Fruit fly (Drosophila melanogaster) whole organism, wandering third instar larva: ENCODE measurements around the gene Jhbp3.

Experiments
- Abd-B ChIP-seq: fragments of >200 bp; optimal IDR thresholded peaks from 2 replicates; lab custom pipeline; 2017; ENCODE audit warnings: missing biosample characterization, missing genetic modification characterization
- CG32264 ChIP-seq: fragments of 200-800 bp; sonication (Bioruptor generic); optimal IDR thresholded peaks from 2 replicates; lab custom pipeline; 2016; ENCODE audit warnings: missing biosample characterization, missing genetic modification characterization
- CG9705 ChIP-seq: fragments of 200-800 bp; sonication (Bioruptor generic); optimal IDR thresholded peaks from 2 replicates; lab custom pipeline; 2018; ENCODE audit warnings: missing biosample characterization, mild to moderate bottlenecking, missing genetic modification characterization
- CrebA ChIP-seq: fragments of 200-800 bp; sonication (Bioruptor generic); optimal IDR thresholded peaks from 2 replicates; lab custom pipeline; 2016; ENCODE audit warnings: missing biosample characterization, mild to moderate bottlenecking, missing genetic modification characterization, borderline replicate concordance
- Dif ChIP-seq: fragments of 200-275, 200-300 bp; sonication (Bioruptor generic); optimal IDR thresholded peaks from 2 replicates; lab custom pipeline; 2018; ENCODE audit warnings: missing biosample characterization, missing genetic modification characterization; ENCODE audit not compliant: partially characterized antibody
- GATAd ChIP-seq: sonication (Bioruptor generic); optimal IDR thresholded peaks from 2 replicates; lab custom pipeline; 2016; ENCODE audit warnings: missing biosample characterization, missing genetic modification characterization
- HLH106 ChIP-seq: fragments of 200-800 bp; optimal IDR thresholded peaks from 3 replicates; lab custom pipeline; 2019; ENCODE audit warnings: missing biosample characterization, mild to moderate bottlenecking, missing genetic modification characterization, moderate library complexity
- Hnf4 ChIP-seq: fragments of 200-800 bp; sonication (Bioruptor generic); optimal IDR thresholded peaks from 2 replicates; lab custom pipeline; 2016; ENCODE audit warnings: missing biosample characterization, mild to moderate bottlenecking, missing genetic modification characterization
- Hr78 ChIP-seq: fragments of >200 bp; optimal IDR thresholded peaks from 2 replicates; lab custom pipeline; 2017; ENCODE audit warnings: missing biosample characterization, missing genetic modification characterization
- Hr83 ChIP-seq: fragments of 200-300 bp; sonication (Bioruptor generic); optimal IDR thresholded peaks from 2 replicates; lab custom pipeline; 2016; ENCODE audit warnings: missing biosample characterization, mild to moderate bottlenecking, missing genetic modification characterization, moderate library complexity; ENCODE audit not compliant: poor library complexity, severe bottlenecking
- Jra ChIP-seq: sonication (Bioruptor generic); optimal IDR thresholded peaks from 2 replicates; lab custom pipeline; 2016; ENCODE audit warnings: missing biosample characterization, missing genetic modification characterization
- Mio ChIP-seq: sonication (Bioruptor generic); optimal IDR thresholded peaks from 2 replicates; lab custom pipeline; 2016; ENCODE audit warnings: missing biosample characterization, missing genetic modification characterization
- Myc ChIP-seq: fragments of >200 bp; optimal IDR thresholded peaks from 2 replicates; lab custom pipeline; 2017
- N ChIP-seq: fragments of >200 bp; optimal IDR thresholded peaks from 2 replicates; lab custom pipeline; 2018; ENCODE audit warnings: missing biosample characterization, missing external identifiers, missing genetic modification characterization
- OdsH ChIP-seq: fragments of 200-800 bp; sonication (Bioruptor generic); optimal IDR thresholded peaks from 2 replicates; lab custom pipeline; 2016; ENCODE audit warnings: missing biosample characterization, mild to moderate bottlenecking, missing genetic modification characterization
- Rel ChIP-seq, 2 experiments: fragments of 200-800 bp; sonication (Bioruptor generic) in 1 of 2; optimal IDR thresholded peaks; 2 replicates in 1 of 2; 3 replicates in 1 of 2; lab custom pipeline; 2016 to 2019; ENCODE audit warnings: mild to moderate bottlenecking in 2 of 2, missing biosample characterization in 2 of 2, missing genetic modification characterization in 2 of 2, moderate library complexity in 1 of 2
- Sp1 ChIP-seq: fragments of 200-800 bp; sonication (Bioruptor generic); optimal IDR thresholded peaks from 3 replicates; lab custom pipeline; 2019; ENCODE audit warnings: missing biosample characterization, mild to moderate bottlenecking, missing genetic modification characterization, moderate library complexity
- Vsx2 ChIP-seq: fragments of 200-300, 225-300 bp; sonication (Bioruptor generic); optimal IDR thresholded peaks from 2 replicates; lab custom pipeline; 2018; ENCODE audit warnings: missing biosample characterization, missing genetic modification characterization; ENCODE audit not compliant: partially characterized antibody
- br ChIP-seq: fragments of 200-800 bp; sonication (Bioruptor generic); optimal IDR thresholded peaks from 2 replicates; lab custom pipeline; 2016; ENCODE audit warnings: missing biosample characterization, missing genetic modification characterization
- brk ChIP-seq: fragments of 200-800 bp; sonication (Bioruptor generic); optimal IDR thresholded peaks from 2 replicates; lab custom pipeline; 2016; ENCODE audit warnings: missing biosample characterization, mild to moderate bottlenecking, missing genetic modification characterization
- dmrt93B ChIP-seq: fragments of 200-800 bp; sonication (Bioruptor generic); optimal IDR thresholded peaks from 2 replicates; lab custom pipeline; 2018; ENCODE audit warnings: missing biosample characterization, mild to moderate bottlenecking, missing genetic modification characterization
- dsf ChIP-seq: sonication (Bioruptor generic); optimal IDR thresholded peaks from 2 replicates; lab custom pipeline; 2016; ENCODE audit warnings: missing biosample characterization, missing genetic modification characterization, borderline replicate concordance
- ey ChIP-seq: fragments of 200-800 bp; sonication (Bioruptor generic); optimal IDR thresholded peaks from 2 replicates; lab custom pipeline; 2016; ENCODE audit warnings: missing biosample characterization, missing genetic modification characterization
- foxo ChIP-seq, 2 experiments: fragments of 200-800 bp; sonication (Bioruptor generic); optimal IDR thresholded peaks; 2 replicates in 1 of 2; 3 replicates in 1 of 2; lab custom pipeline; 2016 to 2017; ENCODE audit warnings: missing biosample characterization in 2 of 2, missing genetic modification characterization in 2 of 2
- fru ChIP-seq: fragments of 200-800 bp; sonication (Bioruptor generic); optimal IDR thresholded peaks from 3 replicates; lab custom pipeline; 2016; ENCODE audit warnings: missing biosample characterization, mild to moderate bottlenecking, missing genetic modification characterization
- h ChIP-seq: fragments of 200-800 bp; sonication (Bioruptor generic); optimal IDR thresholded peaks from 3 replicates; lab custom pipeline; 2016; ENCODE audit warnings: missing biosample characterization, mild to moderate bottlenecking, missing genetic modification characterization
- jim ChIP-seq: fragments of 175-275, 200-325 bp; sonication (Bioruptor generic); optimal IDR thresholded peaks from 2 replicates; lab custom pipeline; 2016; ENCODE audit warnings: missing biosample characterization, mild to moderate bottlenecking, missing genetic modification characterization
- lola ChIP-seq: fragments of >200 bp; optimal IDR thresholded peaks from 2 replicates; lab custom pipeline; 2017; ENCODE audit warnings: missing biosample characterization, missing genetic modification characterization
- pan ChIP-seq: fragments of >200 bp; optimal IDR thresholded peaks from 2 replicates; lab custom pipeline; 2017
- psq ChIP-seq: fragments of 200-800 bp; sonication (Bioruptor generic); optimal IDR thresholded peaks from 3 replicates; lab custom pipeline; 2017; ENCODE audit warnings: missing biosample characterization, mild to moderate bottlenecking, missing genetic modification characterization, moderate library complexity
- rgr ChIP-seq: fragments of 200-800 bp; sonication (Bioruptor generic); optimal IDR thresholded peaks from 3 replicates; lab custom pipeline; 2016; ENCODE audit warnings: missing biosample characterization, mild to moderate bottlenecking, missing genetic modification characterization
- sage ChIP-seq: fragments of 200-800 bp; sonication (Bioruptor generic); optimal IDR thresholded peaks from 2 replicates; lab custom pipeline; 2016; ENCODE audit warnings: missing biosample characterization, mild to moderate bottlenecking, missing genetic modification characterization
- tai ChIP-seq: sonication (Bioruptor generic); optimal IDR thresholded peaks from 2 replicates; lab custom pipeline; 2016; ENCODE audit warnings: missing biosample characterization, missing genetic modification characterization
- usp ChIP-seq: fragments of >200 bp; optimal IDR thresholded peaks from 2 replicates; lab custom pipeline; 2017; ENCODE audit warnings: missing biosample characterization, missing genetic modification characterization
- woc ChIP-seq: sonication (Bioruptor generic); optimal IDR thresholded peaks from 2 replicates; lab custom pipeline; 2016; ENCODE audit warnings: missing biosample characterization, mild to moderate bottlenecking, missing genetic modification characterization

The Jhbp3 gene

dm6 chr3R:4996529-4996975 lies 41.5 kb upstream of the Jhbp3 start:
- TF ChIP-seq Dif (no peak), Sp1 (GFP tag; lab: Kevin White, UChicago) (no peak), fru (GFP tag; lab: Kevin White, UChicago) (no peak), OdsH (no peak), h (peak; percentile 33), HLH106 (no peak), brk (GFP tag; lab: Kevin White, UChicago) (no peak), Vsx2 (GFP tag; lab: Kevin White, UChicago) (no peak), dmrt93B (GFP tag; lab: Kevin White, UChicago) (no peak), foxo (GFP tag; optimal IDR thresholded peaks at IDR 0.05; lab: Kevin White, UChicago) (no peak), Mio (no peak), jim (GFP tag; lab: Kevin White, UChicago) (no peak), tai (GFP tag; lab: Kevin White, UChicago) (peak; percentile 36), br (peak; percentile 31), Hr83 (GFP tag; lab: Kevin White, UChicago) (no peak), N (no peak), GATAd (no peak), lola (GFP tag; lab: Kevin White, UChicago) (no peak), Rel (GFP tag; optimal IDR thresholded peaks at IDR 0.05; lab: Kevin White, UChicago) (no peak), Rel (tag; optimal IDR thresholded peaks at IDR 0.05; lab: Kevin White, UChicago) (peak; percentile 16), Myc (lab: Kevin White, UChicago) (no peak)

DNA sequence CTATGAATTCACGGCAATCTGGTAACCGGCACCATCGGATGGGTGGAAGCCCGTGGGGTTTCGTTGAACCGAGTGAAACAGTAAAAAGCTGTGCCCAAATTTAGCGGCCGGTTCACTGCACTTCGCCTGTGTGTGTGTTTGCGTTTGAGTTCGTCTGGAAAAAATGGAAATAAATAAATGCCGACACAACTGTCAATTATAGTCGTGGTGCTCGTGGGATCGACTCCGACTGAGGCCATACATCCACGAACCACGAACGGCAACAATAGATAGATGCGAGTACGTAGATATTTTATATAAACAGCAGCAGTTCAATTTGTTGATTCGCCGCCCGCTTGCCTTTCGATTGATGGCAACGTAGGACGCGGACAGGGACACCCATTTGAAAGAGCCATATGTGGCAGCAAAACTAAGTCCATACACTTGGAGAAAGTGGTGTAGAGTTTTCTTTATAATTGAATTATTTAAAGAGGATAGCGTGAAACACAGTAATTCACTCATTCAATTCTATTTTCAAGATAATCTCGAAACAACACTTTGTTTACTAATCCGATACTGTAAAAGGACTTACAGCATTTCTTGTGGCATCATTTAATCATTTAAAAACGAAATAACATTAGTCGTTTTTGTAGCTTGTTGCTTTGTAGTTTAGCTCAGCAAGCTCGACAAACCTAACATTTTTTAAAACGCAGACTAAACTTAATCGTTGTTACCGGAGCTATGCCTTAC lies 40.7 kb upstream of the Jhbp3 start:
- no peak for TF ChIP-seq Hr78 (GFP tag; lab: Kevin White, UChicago)
- no peak for TF ChIP-seq fru (GFP tag; lab: Kevin White, UChicago)
- TF ChIP-seq OdsH = peak; percentile 30

DNA sequence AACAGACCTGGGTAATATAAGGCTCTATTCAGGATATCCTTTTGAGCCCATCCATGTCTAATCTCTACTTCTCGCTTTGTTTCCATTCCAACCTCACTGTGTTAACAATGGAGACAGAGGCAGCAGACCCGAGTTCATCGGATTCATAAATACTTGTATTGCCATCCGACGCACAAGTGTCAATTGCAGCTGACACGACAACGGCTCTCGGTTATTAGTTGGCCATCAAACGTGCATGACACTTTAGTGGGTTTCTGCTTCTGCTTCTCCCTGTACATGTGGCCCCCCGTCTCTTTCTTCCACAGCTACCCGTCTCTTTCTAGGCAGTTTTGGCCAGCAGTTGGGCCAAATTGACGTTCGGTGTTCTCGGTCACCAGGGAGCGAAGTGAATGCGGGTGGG lies 39.6 kb upstream of the Jhbp3 start:
- no peak for TF ChIP-seq ey
- TF ChIP-seq usp (GFP tag; lab: Kevin White, UChicago) = no peak
- no peak for TF ChIP-seq Jra (GFP tag; lab: Kevin White, UChicago)
- TF ChIP-seq Abd-B = no peak
- TF ChIP-seq Hnf4 (GFP tag; lab: Kevin White, UChicago) = no peak
- TF ChIP-seq Hr78 (GFP tag; lab: Kevin White, UChicago) = no peak
- no peak for TF ChIP-seq Vsx2 (GFP tag; lab: Kevin White, UChicago)
- TF ChIP-seq rgr (GFP tag; lab: Kevin White, UChicago) = no peak
- TF ChIP-seq Rel (GFP tag; optimal IDR thresholded peaks at IDR 0.05; lab: Kevin White, UChicago) = no peak
- TF ChIP-seq Rel (tag; optimal IDR thresholded peaks at IDR 0.05; lab: Kevin White, UChicago) = no peak
- TF ChIP-seq foxo (GFP tag; optimal IDR thresholded peaks at IDR 0.05; lab: Kevin White, UChicago) = no peak
- TF ChIP-seq fru (GFP tag; lab: Kevin White, UChicago) = no peak
- no peak for TF ChIP-seq psq (GFP tag; lab: Kevin White, UChicago)
- TF ChIP-seq GATAd = no peak
- TF ChIP-seq woc (GFP tag; lab: Kevin White, UChicago) = no peak
- no peak for TF ChIP-seq tai (GFP tag; lab: Kevin White, UChicago)
- no peak for TF ChIP-seq Myc (lab: Kevin White, UChicago)
- no peak for TF ChIP-seq Dif
- TF ChIP-seq dmrt93B (GFP tag; lab: Kevin White, UChicago) = no peak
- TF ChIP-seq h = no peak
- no peak for TF ChIP-seq OdsH
- TF ChIP-seq, all 38 proteins: peak for 0

- no peak for TF ChIP-seq Rel (GFP tag; optimal IDR thresholded peaks at IDR 0.05; lab: Kevin White, UChicago)
- TF ChIP-seq Rel (tag; optimal IDR thresholded peaks at IDR 0.05; lab: Kevin White, UChicago) = peak; percentile 66
- no peak for TF ChIP-seq ey
- TF ChIP-seq Dif = peak; percentile 20
- no peak for TF ChIP-seq HLH106
Observed at dm6 chr3R:4993385-4993784, 38.3 kb upstream of the Jhbp3 start.

DNA sequence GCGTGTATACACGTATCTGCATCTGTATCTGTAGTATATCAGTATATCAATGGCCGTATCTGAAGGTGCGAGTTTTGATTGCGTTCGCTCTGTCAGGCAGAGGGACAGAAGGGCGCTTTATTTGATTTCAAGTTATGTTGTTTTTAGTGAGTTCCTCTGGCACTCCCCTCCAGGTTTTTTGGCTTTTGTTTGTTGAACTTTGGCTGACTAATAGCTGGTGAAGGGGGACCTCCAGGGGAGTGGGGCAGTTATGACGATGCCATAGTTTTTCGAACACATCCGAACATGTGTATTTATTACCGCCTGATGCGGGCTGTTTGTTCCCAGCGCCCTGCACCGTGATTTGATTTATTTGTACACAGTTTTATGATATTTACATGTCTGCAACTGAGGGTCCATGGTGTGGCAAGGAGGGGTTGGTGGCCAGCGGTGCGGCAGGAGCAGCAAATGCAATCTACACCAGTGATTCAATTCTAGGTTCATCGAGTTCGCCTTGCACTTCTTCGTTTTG lies 37.2 kb upstream of the Jhbp3 start:
- TF ChIP-seq pan (lab: Kevin White, UChicago) (no peak), brk (GFP tag; lab: Kevin White, UChicago) (no peak), Mio (no peak), psq (GFP tag; lab: Kevin White, UChicago) (peak; percentile 11), OdsH (peak; percentile 28), CG32264 (GFP tag; lab: Kevin White, UChicago) (no peak), CG9705 (GFP tag; lab: Kevin White, UChicago) (no peak), Dif (peak; percentile 2), CrebA (no peak), Hnf4 (GFP tag; lab: Kevin White, UChicago) (peak; percentile 21), br (peak; percentile 13), h (no peak), HLH106 (peak; percentile 9), rgr (GFP tag; lab: Kevin White, UChicago) (peak; percentile 18), woc (GFP tag; lab: Kevin White, UChicago) (no peak), Myc (lab: Kevin White, UChicago) (no peak), sage (GFP tag; lab: Kevin White, UChicago) (no peak), jim (GFP tag; lab: Kevin White, UChicago) (no peak), dsf (GFP tag; lab: Kevin White, UChicago) (no peak), Hr78 (GFP tag; lab: Kevin White, UChicago) (no peak), GATAd (no peak), Jra (GFP tag; lab: Kevin White, UChicago) (no peak), N (no peak), Rel (GFP tag; optimal IDR thresholded peaks at IDR 0.05; lab: Kevin White, UChicago) (no peak), Rel (tag; optimal IDR thresholded peaks at IDR 0.05; lab: Kevin White, UChicago) (no peak), fru (GFP tag; lab: Kevin White, UChicago) (no peak), ey (no peak), Abd-B (no peak)
